Fruit fly (Drosophila melanogaster) Kc167 (cell line): ENCODE data around the gene CG34027.

Experiments
- Sin3A ChIP-seq: fragments of >200 bp; optimal IDR thresholded peaks from 2 replicates; lab custom pipeline; 2018; ENCODE audit warnings: missing external identifiers
- h ChIP-seq: fragments of >200 bp; optimal IDR thresholded peaks from 3 replicates; lab custom pipeline; 2018; ENCODE audit warnings: missing external identifiers
- insv ChIP-seq: fragments of >200 bp; optimal IDR thresholded peaks from 3 replicates; lab custom pipeline; 2018; ENCODE audit warnings: missing external identifiers
- psq ChIP-seq: fragments of >200 bp; optimal IDR thresholded peaks from 2 replicates; lab custom pipeline; 2017; ENCODE audit warnings: missing external identifiers
- ttk ChIP-seq: sonication (Bioruptor generic); optimal IDR thresholded peaks from 2 replicates; lab custom pipeline; 2017; ENCODE audit warnings: missing external identifiers

DNA sequence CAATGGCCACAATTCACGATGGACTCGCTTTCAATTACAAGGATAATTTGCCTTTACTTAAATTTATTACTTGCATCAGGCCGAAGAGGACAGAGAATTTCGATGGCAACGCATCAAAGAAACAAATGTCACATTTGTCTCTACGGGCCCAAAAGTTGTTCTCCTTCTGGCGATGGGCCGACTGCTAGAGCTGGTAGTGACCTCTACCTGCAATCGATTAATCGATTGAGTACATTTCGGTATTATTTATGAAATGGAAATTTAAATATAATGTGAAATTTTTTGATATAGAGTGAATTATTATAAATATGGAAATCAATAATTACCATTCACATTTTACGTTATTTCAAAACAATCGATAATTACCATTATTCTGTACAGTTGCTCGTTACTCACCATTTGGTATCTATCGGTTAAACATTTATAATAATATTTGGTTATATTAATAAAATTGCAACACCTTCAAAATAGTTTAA is 13.9 kb upstream of the CG34027 start, which contains the start of the genes CG31510 and TTLL5:
- TF ChIP-seq ttk (lab: Kevin White, UChicago) (no peak), Sin3A (lab: Kevin White, UChicago) (peak; percentile 19), h (lab: Kevin White, UChicago) (no peak), insv (lab: Kevin White, UChicago) (no peak), psq (lab: Kevin White, UChicago) (no peak)
